Fruit fly (Drosophila melanogaster): ENCODE measurements around the gene CG5404.

The CG5404 gene

dm6 chr3R:15679989-15680388, 24.5 kb upstream of the CG5404 start (continued):
- TF ChIP-seq sens (GFP tag) (peak; percentile 57), CG1233 (GFP tag; optimal IDR thresholded peaks at IDR 0.05) (no peak), CG8290 (GFP tag; optimal IDR thresholded peaks at IDR 0.05) (no peak), CG8290 (tag; optimal IDR thresholded peaks at IDR 0.05) (peak in 1 of 2 experiments; percentile 28), Ets65A (GFP tag) (no peak), Ssrp (tag; optimal IDR thresholded peaks at IDR 0.05) (no peak), dysf (GFP tag; IDR thresholded peaks at IDR 0.05) (no peak), fd64A (GFP tag; optimal IDR thresholded peaks at IDR 0.05) (no peak), B-H2 (GFP tag; optimal IDR thresholded peaks at IDR 0.05) (no peak), CG10147 (GFP tag; optimal IDR thresholded peaks at IDR 0.05) (no peak)

DNA sequence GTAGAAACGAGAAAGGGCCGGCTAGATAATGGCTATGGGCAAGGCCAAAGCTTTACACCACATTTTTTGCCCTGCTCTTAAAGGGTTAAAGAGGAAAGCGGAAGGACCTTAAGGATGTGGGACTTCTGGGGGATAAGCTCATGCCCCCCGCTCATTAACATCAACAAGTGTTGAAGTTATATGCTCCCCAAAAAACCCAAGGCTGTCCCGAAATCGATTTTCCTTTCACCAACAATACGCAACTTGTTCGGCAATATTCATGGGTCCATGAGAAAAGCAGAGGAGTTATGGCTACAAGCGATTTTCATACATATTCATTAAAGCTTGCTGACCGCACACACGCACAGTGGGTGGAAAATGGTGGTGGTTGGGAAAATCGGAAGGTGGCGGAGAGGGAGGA, 23.8 kb upstream of the CG5404 start:
- TF ChIP-seq CG17359 (tag; optimal IDR thresholded peaks at IDR 0.05), result no peak
- TF ChIP-seq sd (tag; optimal IDR thresholded peaks at IDR 0.05), result no peak
- no peak for TF ChIP-seq Hand (GFP tag; optimal IDR thresholded peaks at IDR 0.05)
- no peak for TF ChIP-seq twi (tag; optimal IDR thresholded peaks at IDR 0.05)
- TF ChIP-seq onecut (GFP tag; IDR thresholded peaks at IDR 0.05), result peak; percentile 54
- TF ChIP-seq odd (GFP tag; optimal IDR thresholded peaks at IDR 0.05), result no peak
- no peak for TF ChIP-seq CG13123 (GFP tag; optimal IDR thresholded peaks at IDR 0.05)
- no peak for TF ChIP-seq CG7271 (tag; optimal IDR thresholded peaks at IDR 0.05)
- TF ChIP-seq scrt (GFP tag; optimal IDR thresholded peaks at IDR 0.05), result peak; percentile 70
- TF ChIP-seq CG17361 (GFP tag; IDR thresholded peaks at IDR 0.05), result no peak
- TF ChIP-seq CG9437 (GFP tag; optimal IDR thresholded peaks at IDR 0.05), result no peak
- TF ChIP-seq rib (GFP tag; IDR thresholded peaks at IDR 0.05), result no peak

DNA sequence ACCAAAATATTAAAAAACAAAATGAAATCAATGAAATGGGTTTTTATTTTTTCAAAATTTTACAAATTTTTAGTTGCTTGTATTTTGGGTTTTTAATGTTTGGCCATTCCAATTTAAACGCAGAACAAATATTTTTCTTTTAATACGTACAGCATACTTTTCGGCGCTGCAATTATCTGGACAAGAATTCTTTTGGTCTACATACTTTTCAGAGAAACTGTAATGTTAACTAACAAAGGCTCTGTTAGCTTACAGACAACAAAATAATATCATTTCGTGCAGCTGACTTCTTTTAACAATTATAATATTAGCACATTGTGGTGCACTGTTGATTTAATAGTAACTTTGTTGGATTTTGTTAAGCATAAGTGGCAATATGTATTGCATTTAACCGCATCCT, 16.0 kb upstream of the CG5404 start:
- TF ChIP-seq CG2712 (tag; optimal IDR thresholded peaks at IDR 0.05) (no peak), stwl (tag; optimal IDR thresholded peaks at IDR 0.05) (peak; percentile 61), CG2120 (GFP tag; optimal IDR thresholded peaks at IDR 0.05) (no peak), chm (GFP tag; IDR thresholded peaks at IDR 0.05) (no peak), CG8388 (GFP tag; optimal IDR thresholded peaks at IDR 0.05) (peak; percentile 98), lbe (GFP tag; optimal IDR thresholded peaks at IDR 0.05) (no peak), CG7271 (tag; optimal IDR thresholded peaks at IDR 0.05) (no peak)

dm6 chr3R:15692786-15693185, 11.7 kb upstream of the CG5404 start, which contains the start of gene CG31446:
TSS of gene CG31446 (plus strand) at chr3R:15693086.
- TF ChIP-seq gt (GFP tag; IDR thresholded peaks at IDR 0.05), result no peak
- TF ChIP-seq lab (GFP tag; optimal IDR thresholded peaks at IDR 0.05), result peak; percentile 46

DNA sequence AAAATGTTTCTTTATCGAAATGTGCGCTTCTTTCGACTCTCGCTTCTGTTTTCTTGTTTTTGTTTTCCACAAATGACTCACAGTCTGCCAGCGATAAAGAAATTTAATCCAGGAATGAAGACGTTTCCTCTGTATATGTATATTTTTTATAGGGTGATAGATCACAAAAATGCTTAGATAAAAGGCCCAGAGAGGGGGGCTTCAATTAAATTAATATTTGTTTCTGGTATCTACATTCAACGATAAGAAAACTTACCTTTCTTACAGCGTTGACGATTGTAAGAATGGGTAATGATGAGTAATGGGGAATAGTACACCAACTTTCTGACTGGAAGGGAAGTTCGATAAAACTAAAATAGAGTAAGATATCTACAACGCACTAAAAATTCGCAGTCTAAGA, 10.1 kb upstream of the CG5404 start:
- peak; percentile 65 for TF ChIP-seq exex (tag; optimal IDR thresholded peaks at IDR 0.05)
- peak; percentile 19 for TF ChIP-seq sug (tag; optimal IDR thresholded peaks at IDR 0.05)
- TF ChIP-seq CG31388 (GFP tag; optimal IDR thresholded peaks at IDR 0.05), result no peak
- no peak for TF ChIP-seq CG11560 (tag; IDR thresholded peaks at IDR 0.05)
- TF ChIP-seq sd (tag; optimal IDR thresholded peaks at IDR 0.05), result peak; percentile 34
- no peak for TF ChIP-seq grau (tag; optimal IDR thresholded peaks at IDR 0.05)
- TF ChIP-seq trem (tag; optimal IDR thresholded peaks at IDR 0.05), result no peak
- no peak for TF ChIP-seq Antp (GFP tag; optimal IDR thresholded peaks at IDR 0.05)
- TF ChIP-seq mirr (GFP tag; optimal IDR thresholded peaks at IDR 0.05), result peak; percentile 72
- TF ChIP-seq grn (GFP tag; optimal IDR thresholded peaks at IDR 0.05), result peak; percentile 9
- no peak for TF ChIP-seq CG12744 (GFP tag; optimal IDR thresholded peaks at IDR 0.05)
- no peak for TF ChIP-seq corto (GFP tag; optimal IDR thresholded peaks at IDR 0.05)
- TF ChIP-seq bsh (GFP tag; optimal IDR thresholded peaks at IDR 0.05), result no peak
- TF ChIP-seq CG11085 (GFP tag; IDR thresholded peaks at IDR 0.05), result no peak
- TF ChIP-seq CG8089 (GFP tag; optimal IDR thresholded peaks at IDR 0.05), result no peak
- TF ChIP-seq fd3F (GFP tag; optimal IDR thresholded peaks at IDR 0.05), result no peak
- TF ChIP-seq nerfin-1 (tag; optimal IDR thresholded peaks at IDR 0.05), result no peak
- TF ChIP-seq sqz (GFP tag; optimal IDR thresholded peaks at IDR 0.05), result no peak

Measured in whole organism, embryonic.